Worm (Caenorhabditis elegans) whole organism, L4 larva: Measurements from ENCODE around the gene nspd-4.

Source experiments
- F44E2.7 ChIP-seq: fragments of 200-800 bp; sonication (Bioruptor generic); IDR thresholded peaks from 2 replicates; pipeline ENCODE4 v2.1.2; 2022; ENCODE audit warnings: missing genetic modification characterization, missing compliant biosample characterization
- T20F7.1 ChIP-seq: fragments of 200-800 bp; sonication (Bioruptor generic); optimal IDR thresholded peaks from 2 replicates; lab custom pipeline; 2018; ENCODE audit warnings: mild to moderate bottlenecking, missing genetic modification characterization, missing compliant biosample characterization
- Y105C5A.15 ChIP-seq: fragments of 200-800 bp; sonication (Bioruptor generic); IDR thresholded peaks from 2 replicates; pipeline ENCODE4 v1.3.6; 2022; ENCODE audit warnings: missing genetic modification characterization, missing compliant biosample characterization
- Y48G9A.11 ChIP-seq: fragments of 200-800 bp; sonication (Bioruptor generic); IDR thresholded peaks from 2 replicates; pipeline ENCODE4 v1.3.6; 2022; ENCODE audit warnings: missing genetic modification reagents, missing genetic modification characterization, missing compliant biosample characterization
- Y5F2A.4 ChIP-seq: fragments of 200-800 bp; sonication (Bioruptor generic); optimal IDR thresholded peaks from 2 replicates; lab custom pipeline; 2018; ENCODE audit warnings: mild to moderate bottlenecking, missing genetic modification characterization, missing compliant biosample characterization
- ZK546.5 ChIP-seq, 2 experiments: sonication (generic microtip); optimal IDR thresholded peaks; 2 replicates each; lab custom pipeline; 2017; ENCODE audit warnings: missing biosample characterization in 2 of 2, missing genetic modification characterization in 2 of 2
- aha-1 ChIP-seq: fragments of 150-350 bp; peaks from one replicate; lab custom pipeline; 2014; ENCODE audit warnings: missing biosample characterization, missing genetic modification characterization
- attf-4 ChIP-seq: sonication (generic microtip); optimal IDR thresholded peaks from 3 replicates; lab custom pipeline; 2017; ENCODE audit warnings: missing biosample characterization, missing genetic modification characterization
- ceh-28 ChIP-seq: fragments of 150-350 bp; optimal IDR thresholded peaks from 2 replicates; lab custom pipeline; 2014; ENCODE audit warnings: missing biosample characterization, missing genetic modification reagents, missing genetic modification characterization
- ceh-32 ChIP-seq: sonication (generic microtip); optimal IDR thresholded peaks from 2 replicates; lab custom pipeline; 2016; ENCODE audit warnings: mild to moderate bottlenecking, missing genetic modification characterization, missing compliant biosample characterization; ENCODE audit not compliant: poor library complexity
- ceh-44 ChIP-seq: fragments of 200-800 bp; sonication (Bioruptor generic); IDR thresholded peaks from 2 replicates; pipeline ENCODE4 v1.3.6; 2022; ENCODE audit warnings: missing genetic modification reagents, missing genetic modification characterization, missing compliant biosample characterization
- ceh-62 ChIP-seq: sonication (generic microtip); optimal IDR thresholded peaks from 2 replicates; lab custom pipeline; 2017; ENCODE audit warnings: missing biosample characterization, missing genetic modification characterization
- ces-1 ChIP-seq: fragments of 150-350 bp; sonication (generic microtip); optimal IDR thresholded peaks from 4 replicates; lab custom pipeline; 2014; ENCODE audit warnings: missing biosample characterization, missing genetic modification reagents, missing genetic modification characterization
- ctbp-1 ChIP-seq: fragments of 200-800 bp; sonication (Bioruptor generic); IDR thresholded peaks from 2 replicates; pipeline ENCODE4 v1.3.6; 2022; ENCODE audit warnings: missing genetic modification reagents, missing genetic modification characterization, missing compliant biosample characterization
- daf-12 ChIP-seq: fragments of 150-350 bp; optimal IDR thresholded peaks from 2 replicates; lab custom pipeline; 2014; ENCODE audit warnings: missing biosample characterization, missing genetic modification reagents, missing genetic modification characterization
- daf-16 ChIP-seq, 3 experiments: sonication (generic microtip); optimal IDR thresholded peaks; 2 replicates each; lab custom pipeline; 2016 to 2017; ENCODE audit warnings: missing genetic modification characterization in 3 of 3, missing genetic modification reagents in 3 of 3, mild to moderate bottlenecking in 2 of 3, missing compliant biosample characterization in 2 of 3, missing biosample characterization in 1 of 3, moderate library complexity in 1 of 3
- dmd-6 ChIP-seq: fragments of 200-800 bp; sonication (Bioruptor generic); IDR thresholded peaks from 2 replicates; pipeline ENCODE4 v1.3.6; 2022; ENCODE audit warnings: missing genetic modification reagents, missing genetic modification characterization, missing compliant biosample characterization
- duxl-1 ChIP-seq: sonication (generic microtip); optimal IDR thresholded peaks from 2 replicates; lab custom pipeline; 2016; ENCODE audit warnings: mild to moderate bottlenecking, missing genetic modification characterization, moderate library complexity, missing compliant biosample characterization; ENCODE audit not compliant: poor library complexity
- dve-1 ChIP-seq: sonication (generic microtip); optimal IDR thresholded peaks from 2 replicates; lab custom pipeline; 2017; ENCODE audit warnings: antibody characterized with exemption, mild to moderate bottlenecking, missing genetic modification characterization, missing compliant biosample characterization; ENCODE audit not compliant: insufficient read depth
- hlh-11 ChIP-seq: fragments of 200-800 bp; sonication (Bioruptor generic); optimal IDR thresholded peaks from 2 replicates; lab custom pipeline; 2018; ENCODE audit warnings: mild to moderate bottlenecking, missing genetic modification characterization, missing compliant biosample characterization
- hlh-30 ChIP-seq: sonication (generic microtip); optimal IDR thresholded peaks from 2 replicates; lab custom pipeline; 2017; ENCODE audit warnings: antibody characterized with exemption, mild to moderate bottlenecking, missing genetic modification characterization, missing compliant biosample characterization; ENCODE audit not compliant: insufficient read depth
- hmg-1.1 ChIP-seq: fragments of 200-800 bp; sonication (Bioruptor generic); IDR thresholded peaks from 2 replicates; pipeline ENCODE4 v1.3.6; 2022; ENCODE audit warnings: missing genetic modification reagents, missing genetic modification characterization, missing compliant biosample characterization
- lim-7 ChIP-seq: fragments of 200-800 bp; sonication (Bioruptor generic); IDR thresholded peaks from 2 replicates; pipeline ENCODE4 v1.3.6; 2022; ENCODE audit warnings: missing genetic modification characterization, missing compliant biosample characterization
- lin-1 ChIP-seq: fragments of 200-800 bp; sonication (Bioruptor generic); IDR thresholded peaks from 2 replicates; pipeline ENCODE4 v1.3.6; 2022; ENCODE audit warnings: missing genetic modification reagents, missing genetic modification characterization, missing compliant biosample characterization
- lin-13 ChIP-seq: fragments of 150-350 bp; optimal IDR thresholded peaks from 2 replicates; lab custom pipeline; 2014; ENCODE audit warnings: missing biosample characterization, missing genetic modification reagents, missing genetic modification characterization
- lin-15B ChIP-seq: fragments of 150-350 bp; sonication (generic microtip); optimal IDR thresholded peaks from 3 replicates; lab custom pipeline; 2014; ENCODE audit warnings: missing biosample characterization, missing genetic modification characterization
- lin-38 ChIP-seq: fragments of 200-800 bp; sonication (Bioruptor generic); IDR thresholded peaks from 2 replicates; pipeline ENCODE4 v1.3.6; 2022; ENCODE audit warnings: missing genetic modification reagents, missing genetic modification characterization, missing compliant biosample characterization
- lsy-2 ChIP-seq, 2 experiments: fragments of 150-350 bp in 1 of 2; sonication (generic microtip) in 1 of 2; optimal IDR thresholded peaks; 2 replicates each; lab custom pipeline; 2014 to 2017; ENCODE audit warnings: missing biosample characterization in 2 of 2, missing genetic modification characterization in 2 of 2
- mdl-1 ChIP-seq, 2 experiments: fragments of 150-350 bp in 1 of 2; sonication (generic microtip) in 1 of 2; optimal IDR thresholded peaks; 2 replicates each; lab custom pipeline; 2014 to 2017; ENCODE audit warnings: missing biosample characterization in 2 of 2, missing genetic modification characterization in 2 of 2
- mdt-29 ChIP-seq: fragments of 200-800 bp; sonication (Bioruptor generic); IDR thresholded peaks from 2 replicates; pipeline ENCODE4 v1.3.6; 2022; ENCODE audit warnings: missing genetic modification reagents, missing genetic modification characterization, missing compliant biosample characterization
- mep-1 ChIP-seq: fragments of 150-350 bp; sonication (generic microtip); optimal IDR thresholded peaks from 3 replicates; lab custom pipeline; 2014; ENCODE audit warnings: missing biosample characterization, missing genetic modification characterization
- mxl-2 ChIP-seq: fragments of 200-800 bp; sonication (Bioruptor generic); conservative IDR thresholded peaks from 2 replicates; pipeline ENCODE4 v1.3.6; 2022; ENCODE audit warnings: missing genetic modification reagents, missing genetic modification characterization, missing compliant biosample characterization
- nhr-11 ChIP-seq: fragments of 150-350 bp; optimal IDR thresholded peaks from 2 replicates; lab custom pipeline; 2014; ENCODE audit warnings: missing biosample characterization, missing genetic modification characterization
- nhr-25 ChIP-seq: sonication (generic microtip); optimal IDR thresholded peaks from 2 replicates; lab custom pipeline; 2017; ENCODE audit warnings: missing genetic modification characterization, mild to moderate bottlenecking, missing compliant biosample characterization, antibody characterized with exemption, moderate library complexity, borderline replicate concordance; ENCODE audit not compliant: insufficient read depth
- nhr-28 ChIP-seq: fragments of 150-350 bp; optimal IDR thresholded peaks from 2 replicates; lab custom pipeline; 2014; ENCODE audit warnings: missing biosample characterization, missing genetic modification characterization
- nhr-42 ChIP-seq: fragments of 200-800 bp; sonication (Bioruptor generic); IDR thresholded peaks from 2 replicates; pipeline ENCODE4 v1.3.6; 2022; ENCODE audit warnings: missing genetic modification characterization, missing compliant biosample characterization
- sdz-12 ChIP-seq: fragments of 200-800 bp; sonication (Bioruptor generic); optimal IDR thresholded peaks from 2 replicates; lab custom pipeline; 2018; ENCODE audit warnings: mild to moderate bottlenecking, missing genetic modification characterization, missing compliant biosample characterization
- set-16 ChIP-seq: fragments of 200-800 bp; sonication (Bioruptor generic); IDR thresholded peaks from 2 replicates; pipeline ENCODE4 v1.3.6; 2022; ENCODE audit warnings: missing genetic modification reagents, missing genetic modification characterization, missing compliant biosample characterization
- skn-1 ChIP-seq: fragments of 150-350 bp; optimal IDR thresholded peaks from 2 replicates; lab custom pipeline; 2014; ENCODE audit warnings: missing biosample characterization, missing genetic modification characterization
- tag-97 ChIP-seq: fragments of 200-800 bp; sonication (Bioruptor generic); IDR thresholded peaks from 2 replicates; pipeline ENCODE4 v1.3.6; 2022; ENCODE audit warnings: missing genetic modification characterization, missing compliant biosample characterization
- unc-130 ChIP-seq: sonication (generic microtip); optimal IDR thresholded peaks from 2 replicates; lab custom pipeline; 2016; ENCODE audit warnings: missing genetic modification reagents, missing genetic modification characterization, missing compliant biosample characterization
- unc-39 ChIP-seq: sonication (generic microtip); optimal IDR thresholded peaks from 2 replicates; lab custom pipeline; 2017; ENCODE audit warnings: missing biosample characterization, missing genetic modification characterization
- unc-62 ChIP-seq, 3 experiments: fragments of 150-350 bp in 1 of 3; sonication (generic microtip); optimal IDR thresholded peaks in 2 of 3; peaks in 1 of 3; 1 replicate in 1 of 3; 2 replicates in 2 of 3; lab custom pipeline; 2014 to 2017; ENCODE audit warnings: missing biosample characterization in 3 of 3, missing genetic modification characterization in 3 of 3, missing genetic modification reagents in 3 of 3, missing genotype in 1 of 3
- ztf-11 ChIP-seq: fragments of 150-350 bp; optimal IDR thresholded peaks from 2 replicates; lab custom pipeline; 2014; ENCODE audit warnings: missing biosample characterization, missing genetic modification characterization
- ztf-7 ChIP-seq: fragments of 150-350 bp; optimal IDR thresholded peaks from 2 replicates; lab custom pipeline; 2014; ENCODE audit warnings: missing biosample characterization, missing genetic modification characterization

The nspd-4 gene

ce11 chrII:4855489-4855888 lies 13.1 kb downstream of the nspd-4 start (continued):
- TF ChIP-seq ceh-32 (tag; lab: Kevin White, UChicago), result no peak
- TF ChIP-seq lim-7 (GFP tag; lab: Robert Waterston, UW), result no peak
- TF ChIP-seq attf-4, result no peak
- TF ChIP-seq F44E2.7 (GFP tag; lab: Robert Waterston, UW), result no peak
- TF ChIP-seq duxl-1 (tag; lab: Kevin White, UChicago), result no peak
- no peak for TF ChIP-seq ZK546.5 (tag; optimal IDR thresholded peaks at IDR 0.05; lab: Kevin White, UChicago)
- TF ChIP-seq tag-97 (GFP tag; lab: Robert Waterston, UW), result 0 out of 2 replicates have a peak, but pooled peaks have one; percentile 75
- 0 out of 2 replicates have a peak, but pooled peaks have one; percentile 9 for TF ChIP-seq dmd-6 (GFP tag; lab: Robert Waterston, UW)
- no peak for TF ChIP-seq daf-12 (tag; lab: Kevin White, UChicago)
- TF ChIP-seq aha-1 (tag; lab: Kevin White, UChicago), result peak; percentile 90
- TF ChIP-seq nhr-42 (GFP tag; lab: Robert Waterston, UW), result no peak

ce11 chrII:4856113-4856512 lies 13.7 kb downstream of the nspd-4 start:
- TF ChIP-seq nhr-25 (tag; lab: Kevin White, UChicago) (no peak), Y105C5A.15 (GFP tag; lab: Robert Waterston, UW) (no peak), ceh-44 (GFP tag; lab: Robert Waterston, UW) (no peak), mep-1 (tag; lab: Kevin White, UChicago) (peak; percentile 11), daf-16 (GFP tag; optimal IDR thresholded peaks at IDR 0.05; lab: Kevin White, UChicago) (no peak), daf-16 (tag; optimal IDR thresholded peaks at IDR 0.05; lab: Kevin White, UChicago) (peak; percentile 2), hlh-30 (tag; lab: Kevin White, UChicago) (peak; percentile 89), unc-130 (no peak), mdt-29 (GFP tag; lab: Robert Waterston, UW) (0 out of 2 replicates have a peak, but pooled peaks have one; percentile 58), aha-1 (tag; lab: Kevin White, UChicago) (peak; percentile 13), Y48G9A.11 (GFP tag; lab: Robert Waterston, UW) (no peak), F44E2.7 (GFP tag; lab: Robert Waterston, UW) (no peak), nhr-11 (peak; percentile 17), ceh-32 (tag; lab: Kevin White, UChicago) (no peak), mxl-2 (GFP tag; lab: Robert Waterston, UW) (no peak), T20F7.1 (GFP tag; lab: Kevin White, UChicago) (peak; percentile 32), ceh-62 (tag; lab: Kevin White, UChicago) (no peak), hmg-1.1 (GFP tag; lab: Robert Waterston, UW) (no peak), ztf-7 (tag; lab: Kevin White, UChicago) (no peak), hlh-11 (tag; lab: Kevin White, UChicago) (peak; percentile 50), set-16 (no peak), skn-1 (tag; lab: Kevin White, UChicago) (no peak), Y5F2A.4 (no peak), sdz-12 (GFP tag; lab: Kevin White, UChicago) (no peak), unc-39 (no peak), dve-1 (tag; lab: Kevin White, UChicago) (peak; percentile 48), lin-13 (GFP tag; lab: Kevin White, UChicago) (peak; percentile 19), unc-62 (GFP tag; optimal IDR thresholded peaks at IDR 0.05 in 1 of 2; lab: Kevin White, UChicago) (no peak), unc-62 (tag; optimal IDR thresholded peaks at IDR 0.05; lab: Kevin White, UChicago) (no peak), nhr-28 (tag; lab: Kevin White, UChicago) (peak; percentile 14), lin-15B (tag; lab: Kevin White, UChicago) (no peak), ceh-28 (no peak), ces-1 (GFP tag; lab: Kevin White, UChicago) (no peak), mdl-1 (tag; optimal IDR thresholded peaks at IDR 0.05; lab: Kevin White, UChicago) (peak in 1 of 2 experiments; percentile 36), lin-38 (GFP tag; lab: Robert Waterston, UW) (no peak), dmd-6 (GFP tag; lab: Robert Waterston, UW) (peak; percentile 24; the same call in 1 of the 2 replicates), lsy-2 (tag; optimal IDR thresholded peaks at IDR 0.05; lab: Kevin White, UChicago) (peak in 1 of 2 experiments; percentile 59), lin-1 (no peak), ctbp-1 (no peak), ztf-11 (tag; lab: Kevin White, UChicago) (no peak)
